Worm (Caenorhabditis elegans) whole organism, L3 larva: ENCODE data around the gene srh-134.

ENCODE experiments used
- fkh-10 ChIP-seq: sonication (generic microtip); optimal IDR thresholded peaks from 2 replicates; lab custom pipeline; 2017; ENCODE audit warnings: missing biosample characterization, missing genetic modification reagents, missing genetic modification characterization
- nhr-28 ChIP-seq: fragments of 150-350 bp; optimal IDR thresholded peaks from 2 replicates; lab custom pipeline; 2014; ENCODE audit warnings: missing biosample characterization, missing genetic modification characterization
- nhr-76 ChIP-seq: fragments of 150-350 bp; sonication (generic microtip); optimal IDR thresholded peaks from 5 replicates; lab custom pipeline; 2014; ENCODE audit warnings: missing biosample characterization, missing genetic modification characterization
- snpc-4 ChIP-seq: fragments of 150-350 bp; optimal IDR thresholded peaks from 2 replicates; lab custom pipeline; 2014; ENCODE audit warnings: missing biosample characterization, missing genetic modification characterization

DNA sequence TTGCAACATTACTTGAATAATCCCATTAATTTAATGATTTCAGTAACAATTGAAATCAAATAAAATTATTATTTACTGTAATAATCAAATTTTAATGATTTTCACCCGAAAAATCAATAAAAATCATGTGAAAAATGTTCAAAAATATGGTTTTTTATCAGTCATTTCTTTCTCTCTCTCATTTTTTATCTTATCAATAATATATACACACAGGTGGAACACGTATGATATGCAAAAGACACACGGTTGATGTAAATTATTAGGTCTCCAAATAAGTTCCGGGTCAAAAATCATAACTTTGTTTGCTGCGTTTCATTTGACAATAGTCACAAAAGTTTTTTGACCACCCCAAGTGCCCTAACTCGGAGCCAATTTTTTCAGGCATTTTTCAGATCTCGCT lies 38.9 kb downstream of the srh-134 start:
- no peak for TF ChIP-seq nhr-28
- TF ChIP-seq fkh-10 (GFP tag; lab: Kevin White, UChicago), result no peak
- TF ChIP-seq snpc-4 (tag; lab: Kevin White, UChicago), result no peak
- no peak for TF ChIP-seq nhr-76 (tag; lab: Kevin White, UChicago)
